Worm (Caenorhabditis elegans) whole organism, L4 larva: ENCODE measurements around the gene nhr-192.

Source experiments
- D1046.2 ChIP-seq: fragments of 200-800 bp; sonication (Bioruptor generic); IDR thresholded peaks from 2 replicates; pipeline ENCODE4 v1.3.6; 2022; ENCODE audit warnings: missing genetic modification characterization, missing compliant biosample characterization
- F49E8.2 ChIP-seq: sonication (generic microtip); optimal IDR thresholded peaks from 2 replicates; lab custom pipeline; 2016; ENCODE audit warnings: missing compliant biosample characterization, mild to moderate bottlenecking, missing genetic modification characterization, borderline replicate concordance
- R02D3.7 ChIP-seq: fragments of 150-350 bp; sonication (generic microtip); optimal IDR thresholded peaks from 3 replicates; lab custom pipeline; 2014; ENCODE audit warnings: missing biosample characterization, missing genetic modification characterization
- T20F7.1 ChIP-seq: fragments of 200-800 bp; sonication (Bioruptor generic); optimal IDR thresholded peaks from 2 replicates; lab custom pipeline; 2018; ENCODE audit warnings: mild to moderate bottlenecking, missing genetic modification characterization, missing compliant biosample characterization
- Y105C5A.15 ChIP-seq: fragments of 200-800 bp; sonication (Bioruptor generic); IDR thresholded peaks from 2 replicates; pipeline ENCODE4 v1.3.6; 2022; ENCODE audit warnings: missing genetic modification characterization, missing compliant biosample characterization
- Y75B8A.6 ChIP-seq: fragments of 200-800 bp; sonication (Bioruptor generic); IDR thresholded peaks from 2 replicates; pipeline ENCODE4 v1.3.6; 2022; ENCODE audit warnings: missing genetic modification reagents, missing genetic modification characterization, missing compliant biosample characterization
- ZK337.2 ChIP-seq: fragments of 200-800 bp; sonication (Bioruptor generic); IDR thresholded peaks from 2 replicates; pipeline ENCODE4 v1.3.6; 2022; ENCODE audit warnings: missing genetic modification reagents, missing genetic modification characterization, missing compliant biosample characterization
- aly-2 ChIP-seq: sonication (generic microtip); optimal IDR thresholded peaks from 2 replicates; lab custom pipeline; 2018; ENCODE audit warnings: missing biosample characterization, missing genetic modification characterization
- ama-1 ChIP-seq: fragments of 150-350 bp; optimal IDR thresholded peaks from 2 replicates; lab custom pipeline; 2014; ENCODE audit warnings: inconsistent platforms, mixed read lengths
- attf-4 ChIP-seq: sonication (generic microtip); optimal IDR thresholded peaks from 3 replicates; lab custom pipeline; 2017; ENCODE audit warnings: missing biosample characterization, missing genetic modification characterization
- ceh-32 ChIP-seq: sonication (generic microtip); optimal IDR thresholded peaks from 2 replicates; lab custom pipeline; 2016; ENCODE audit warnings: mild to moderate bottlenecking, missing genetic modification characterization, missing compliant biosample characterization; ENCODE audit not compliant: poor library complexity
- ceh-44 ChIP-seq: fragments of 200-800 bp; sonication (Bioruptor generic); IDR thresholded peaks from 2 replicates; pipeline ENCODE4 v1.3.6; 2022; ENCODE audit warnings: missing genetic modification reagents, missing genetic modification characterization, missing compliant biosample characterization
- ceh-62 ChIP-seq: sonication (generic microtip); optimal IDR thresholded peaks from 2 replicates; lab custom pipeline; 2017; ENCODE audit warnings: missing biosample characterization, missing genetic modification characterization
- daf-16 ChIP-seq, 3 experiments: sonication (generic microtip); optimal IDR thresholded peaks; 2 replicates each; lab custom pipeline; 2016 to 2017; ENCODE audit warnings: missing genetic modification characterization in 3 of 3, missing genetic modification reagents in 3 of 3, mild to moderate bottlenecking in 2 of 3, missing compliant biosample characterization in 2 of 3, missing biosample characterization in 1 of 3, moderate library complexity in 1 of 3
- daf-19 ChIP-seq: fragments of 200-800 bp; sonication (Bioruptor generic); conservative IDR thresholded peaks from 2 replicates; pipeline ENCODE4 v1.3.6; 2022; ENCODE audit warnings: missing genetic modification characterization, missing compliant biosample characterization
- dmd-6 ChIP-seq: fragments of 200-800 bp; sonication (Bioruptor generic); IDR thresholded peaks from 2 replicates; pipeline ENCODE4 v1.3.6; 2022; ENCODE audit warnings: missing genetic modification reagents, missing genetic modification characterization, missing compliant biosample characterization
- dmd-9 ChIP-seq: fragments of 200-800 bp; sonication (Bioruptor generic); IDR thresholded peaks from 2 replicates; pipeline ENCODE4 v1.3.6; 2022; ENCODE audit warnings: missing genetic modification reagents, missing genetic modification characterization, missing compliant biosample characterization
- egl-27 ChIP-seq: sonication (generic microtip); optimal IDR thresholded peaks from 3 replicates; lab custom pipeline; 2017; ENCODE audit warnings: missing biosample characterization, missing genetic modification reagents, missing genetic modification characterization
- fkh-10 ChIP-seq: fragments of 150-350 bp; optimal IDR thresholded peaks from 2 replicates; lab custom pipeline; 2014; ENCODE audit warnings: missing biosample characterization, missing genetic modification reagents, missing genetic modification characterization
- gei-8 ChIP-seq: fragments of 200-800 bp; sonication (Bioruptor generic); optimal IDR thresholded peaks from 2 replicates; lab custom pipeline; 2018; ENCODE audit warnings: mild to moderate bottlenecking, missing genetic modification characterization, missing compliant biosample characterization
- hif-1 ChIP-seq, 2 experiments: sonication (generic microtip); optimal IDR thresholded peaks; 2 replicates each; lab custom pipeline; 2016 to 2017; ENCODE audit warnings: missing compliant biosample characterization in 2 of 2, missing genetic modification characterization in 2 of 2, missing genetic modification reagents in 2 of 2, missing genotype in 2 of 2, mild to moderate bottlenecking in 1 of 2
- hlh-11 ChIP-seq: fragments of 200-800 bp; sonication (Bioruptor generic); optimal IDR thresholded peaks from 2 replicates; lab custom pipeline; 2018; ENCODE audit warnings: mild to moderate bottlenecking, missing genetic modification characterization, missing compliant biosample characterization
- hlh-30 ChIP-seq: sonication (generic microtip); optimal IDR thresholded peaks from 2 replicates; lab custom pipeline; 2017; ENCODE audit warnings: antibody characterized with exemption, mild to moderate bottlenecking, missing genetic modification characterization, missing compliant biosample characterization; ENCODE audit not compliant: insufficient read depth
- lin-29 ChIP-seq: fragments of 200-800 bp; sonication (Bioruptor generic); IDR thresholded peaks from 2 replicates; pipeline ENCODE4 v1.3.6; 2022; ENCODE audit warnings: missing genetic modification reagents, missing genetic modification characterization, missing compliant biosample characterization
- lin-38 ChIP-seq: fragments of 200-800 bp; sonication (Bioruptor generic); IDR thresholded peaks from 2 replicates; pipeline ENCODE4 v1.3.6; 2022; ENCODE audit warnings: missing genetic modification reagents, missing genetic modification characterization, missing compliant biosample characterization
- lsy-2 ChIP-seq, 2 experiments: fragments of 150-350 bp in 1 of 2; sonication (generic microtip) in 1 of 2; optimal IDR thresholded peaks; 2 replicates each; lab custom pipeline; 2014 to 2017; ENCODE audit warnings: missing biosample characterization in 2 of 2, missing genetic modification characterization in 2 of 2
- mdl-1 ChIP-seq, 2 experiments: fragments of 150-350 bp in 1 of 2; sonication (generic microtip) in 1 of 2; optimal IDR thresholded peaks; 2 replicates each; lab custom pipeline; 2014 to 2017; ENCODE audit warnings: missing biosample characterization in 2 of 2, missing genetic modification characterization in 2 of 2
- nhr-102 ChIP-seq: sonication (generic microtip); optimal IDR thresholded peaks from 2 replicates; lab custom pipeline; 2016; ENCODE audit warnings: mild to moderate bottlenecking, missing genetic modification characterization, moderate library complexity, missing compliant biosample characterization
- nhr-11 ChIP-seq: fragments of 150-350 bp; optimal IDR thresholded peaks from 2 replicates; lab custom pipeline; 2014; ENCODE audit warnings: missing biosample characterization, missing genetic modification characterization
- nhr-237 ChIP-seq: sonication (generic microtip); optimal IDR thresholded peaks from 2 replicates; lab custom pipeline; 2017; ENCODE audit warnings: missing biosample characterization, missing genetic modification characterization
- nhr-25 ChIP-seq: sonication (generic microtip); optimal IDR thresholded peaks from 2 replicates; lab custom pipeline; 2017; ENCODE audit warnings: missing genetic modification characterization, mild to moderate bottlenecking, missing compliant biosample characterization, antibody characterized with exemption, moderate library complexity, borderline replicate concordance; ENCODE audit not compliant: insufficient read depth
- nhr-28 ChIP-seq: fragments of 150-350 bp; optimal IDR thresholded peaks from 2 replicates; lab custom pipeline; 2014; ENCODE audit warnings: missing biosample characterization, missing genetic modification characterization
- nhr-42 ChIP-seq: fragments of 200-800 bp; sonication (Bioruptor generic); IDR thresholded peaks from 2 replicates; pipeline ENCODE4 v1.3.6; 2022; ENCODE audit warnings: missing genetic modification characterization, missing compliant biosample characterization
- nhr-6 ChIP-seq: fragments of 150-350 bp; optimal IDR thresholded peaks from 2 replicates; lab custom pipeline; 2014; ENCODE audit warnings: missing biosample characterization, missing genetic modification characterization
- pha-4 ChIP-seq, 2 experiments: fragments of 150-350 bp in 1 of 2; fragments of 200-800 bp in 1 of 2; sonication (Bioruptor generic) in 1 of 2; IDR thresholded peaks in 1 of 2; optimal IDR thresholded peaks in 1 of 2; 2 replicates each; pipeline versions ENCODE4 v1.3.6 to Lab custom; 2014 to 2022; ENCODE audit warnings: missing genetic modification characterization in 2 of 2, missing genetic modification reagents in 2 of 2, missing biosample characterization in 1 of 2, missing compliant biosample characterization in 1 of 2
- pqm-1 ChIP-seq: sonication (generic microtip); optimal IDR thresholded peaks from 2 replicates; lab custom pipeline; 2017; ENCODE audit warnings: missing biosample characterization, missing genetic modification characterization
- rbr-2 ChIP-seq: sonication (generic microtip); optimal IDR thresholded peaks from 2 replicates; lab custom pipeline; 2016; ENCODE audit warnings: missing genotype, missing genetic modification characterization, missing compliant biosample characterization
- sdz-12 ChIP-seq: fragments of 200-800 bp; sonication (Bioruptor generic); optimal IDR thresholded peaks from 2 replicates; lab custom pipeline; 2018; ENCODE audit warnings: mild to moderate bottlenecking, missing genetic modification characterization, missing compliant biosample characterization
- snpc-1.2 ChIP-seq: fragments of 200-800 bp; sonication (Bioruptor generic); IDR thresholded peaks from 2 replicates; pipeline ENCODE4 v1.3.6; 2022; ENCODE audit warnings: missing genetic modification reagents, missing genetic modification characterization, missing compliant biosample characterization
- snpc-4 ChIP-seq: fragments of 150-350 bp; optimal IDR thresholded peaks from 2 replicates; lab custom pipeline; 2014; ENCODE audit warnings: missing biosample characterization, missing genetic modification characterization
- spr-3 ChIP-seq: fragments of 200-800 bp; sonication (Bioruptor generic); optimal IDR thresholded peaks from 2 replicates; lab custom pipeline; 2018; ENCODE audit warnings: mild to moderate bottlenecking, missing genetic modification characterization, missing compliant biosample characterization
- unc-130 ChIP-seq: sonication (generic microtip); optimal IDR thresholded peaks from 2 replicates; lab custom pipeline; 2016; ENCODE audit warnings: missing genetic modification reagents, missing genetic modification characterization, missing compliant biosample characterization
- vab-7 ChIP-seq: fragments of 200-800 bp; sonication (Bioruptor generic); IDR thresholded peaks from 2 replicates; pipeline ENCODE4 v1.3.6; 2022; ENCODE audit warnings: missing genetic modification reagents, missing genetic modification characterization, missing compliant biosample characterization
- zag-1 ChIP-seq: fragments of 150-350 bp; optimal IDR thresholded peaks from 2 replicates; lab custom pipeline; 2014; ENCODE audit warnings: missing biosample characterization, missing genetic modification characterization

nhr-192 gene

DNA sequence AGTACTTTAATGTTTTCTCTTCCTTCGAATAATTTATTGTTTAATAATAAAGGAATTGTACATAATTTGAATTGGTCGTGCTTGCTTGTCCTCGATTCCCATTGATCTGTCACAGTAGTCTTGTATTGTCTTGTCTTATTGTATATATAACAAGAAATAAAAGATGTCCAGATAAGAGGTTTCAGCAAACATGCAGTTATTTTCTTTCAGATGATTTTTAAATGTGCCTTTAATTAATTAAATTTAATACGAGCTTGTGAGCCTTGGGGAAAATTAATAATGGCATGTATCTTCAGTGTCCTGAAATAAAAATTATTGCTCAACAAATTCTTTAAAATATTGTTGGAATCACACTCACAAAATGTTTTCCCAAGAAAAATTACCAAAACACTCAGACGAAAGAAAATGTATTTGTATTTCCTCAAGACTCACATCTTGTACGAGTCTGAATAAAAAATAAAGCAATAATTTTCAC is 47.3 kb downstream of the nhr-192 start:
- TF ChIP-seq unc-130 (GFP tag; lab: Kevin White, UChicago) (peak; percentile 81), gei-8 (GFP tag; lab: Kevin White, UChicago) (peak; percentile 2), D1046.2 (no peak), egl-27 (tag; lab: Kevin White, UChicago) (no peak), daf-16 (GFP tag; optimal IDR thresholded peaks at IDR 0.05; lab: Kevin White, UChicago) (no peak), daf-16 (tag; optimal IDR thresholded peaks at IDR 0.05; lab: Kevin White, UChicago) (no peak), lin-38 (GFP tag; lab: Robert Waterston, UW) (peak; percentile 46), pqm-1 (tag; lab: Kevin White, UChicago) (no peak), aly-2 (tag; lab: Kevin White, UChicago) (peak; percentile 59), pha-4 (GFP tag; IDR thresholded peaks at IDR 0.05; lab: Robert Waterston, UW) (peak; percentile 45; the same call in 1 of the 2 replicates), pha-4 (tag; optimal IDR thresholded peaks at IDR 0.05; lab: Kevin White, UChicago) (no peak), ZK337.2 (GFP tag; lab: Robert Waterston, UW) (no peak), lsy-2 (tag; optimal IDR thresholded peaks at IDR 0.05; lab: Kevin White, UChicago) (no peak), snpc-1.2 (GFP tag; lab: Robert Waterston, UW) (no peak), daf-19 (GFP tag; lab: Robert Waterston, UW) (no peak), snpc-4 (no peak), sdz-12 (GFP tag; lab: Kevin White, UChicago) (no peak), attf-4 (no peak), ceh-62 (tag; lab: Kevin White, UChicago) (no peak), R02D3.7 (tag; lab: Kevin White, UChicago) (no peak), F49E8.2 (tag; lab: Kevin White, UChicago) (peak; percentile 52)

ce11 chrV:10019934-10020333 is 50.5 kb downstream of the nhr-192 start:
- TF ChIP-seq hlh-30 (tag; lab: Kevin White, UChicago) (peak; percentile 87), nhr-237 (tag; lab: Kevin White, UChicago) (no peak), pha-4 (GFP tag; IDR thresholded peaks at IDR 0.05; lab: Robert Waterston, UW) (no peak), pha-4 (tag; optimal IDR thresholded peaks at IDR 0.05; lab: Kevin White, UChicago) (peak; percentile 73), vab-7 (GFP tag; lab: Robert Waterston, UW) (0 out of 2 replicates have a peak, but pooled peaks have one; percentile 20), nhr-11 (tag; lab: Kevin White, UChicago) (peak; percentile 36), zag-1 (tag; lab: Kevin White, UChicago) (no peak), dmd-9 (GFP tag; lab: Robert Waterston, UW) (no peak), nhr-42 (GFP tag; lab: Robert Waterston, UW) (no peak), spr-3 (GFP tag; lab: Kevin White, UChicago) (no peak), ceh-32 (tag; lab: Kevin White, UChicago) (no peak), lin-38 (GFP tag; lab: Robert Waterston, UW) (0 out of 2 replicates have a peak, but pooled peaks have one; percentile 13), T20F7.1 (GFP tag; lab: Kevin White, UChicago) (no peak), fkh-10 (no peak), mdl-1 (tag; optimal IDR thresholded peaks at IDR 0.05; lab: Kevin White, UChicago) (peak; percentile 84 to 88), lin-29 (GFP tag; lab: Robert Waterston, UW) (no peak), nhr-6 (tag; lab: Kevin White, UChicago) (no peak), dmd-6 (GFP tag; lab: Robert Waterston, UW) (peak; percentile 48; the same call in 1 of the 2 replicates), ama-1 (lab: Kevin White, UChicago) (peak; percentile 0), daf-16 (GFP tag; optimal IDR thresholded peaks at IDR 0.05; lab: Kevin White, UChicago) (peak in 1 of 2 experiments; percentile 63), daf-16 (tag; optimal IDR thresholded peaks at IDR 0.05; lab: Kevin White, UChicago) (peak; percentile 85), nhr-28 (tag; lab: Kevin White, UChicago) (no peak), nhr-102 (tag; lab: Kevin White, UChicago) (no peak), Y75B8A.6 (GFP tag; lab: Robert Waterston, UW) (no peak), nhr-25 (tag; lab: Kevin White, UChicago) (no peak), hlh-11 (tag; lab: Kevin White, UChicago) (peak; percentile 64), Y105C5A.15 (peak; percentile 48; the same call in 1 of the 2 replicates), hif-1 (tag; optimal IDR thresholded peaks at IDR 0.05; lab: Kevin White, UChicago) (peak in 1 of 2 experiments; percentile 36), rbr-2 (peak; percentile 58), ceh-44 (GFP tag; lab: Robert Waterston, UW) (no peak)
